Worm (Caenorhabditis elegans): ENCODE results near the gene T14B4.19.

The T14B4.19 gene

DNA sequence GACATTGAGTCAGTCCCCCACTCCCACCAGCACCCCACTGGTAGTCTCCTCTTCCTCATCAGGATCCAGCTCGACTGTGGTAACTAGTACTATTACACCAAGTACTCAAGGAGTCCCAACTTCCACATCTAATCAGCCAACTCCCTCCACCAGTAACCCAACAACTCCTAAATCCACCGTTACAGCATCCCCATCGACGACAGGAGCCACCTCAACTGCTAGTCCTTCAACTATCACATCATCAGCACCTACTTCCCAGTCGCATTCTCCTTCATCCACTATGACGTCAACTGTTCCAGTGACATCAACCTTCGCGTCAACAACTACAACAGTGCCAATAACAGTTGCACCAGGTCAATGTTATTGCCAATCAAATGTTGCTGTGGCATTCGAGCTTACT, 44.2 kb downstream of the T14B4.19 start:
- TF ChIP-seq lin-39 (tag; optimal IDR thresholded peaks at IDR 0.05) (no peak), mdl-1 (tag; optimal IDR thresholded peaks at IDR 0.05) (no peak), egl-27 (tag; optimal IDR thresholded peaks at IDR 0.05) (no peak), blmp-1 (tag; optimal IDR thresholded peaks at IDR 0.05; ENCODE audit: insufficient read depth) (no peak), nhr-237 (tag; optimal IDR thresholded peaks at IDR 0.05) (no peak), C34F6.9 (tag; optimal IDR thresholded peaks at IDR 0.05) (no peak), ama-1 (optimal IDR thresholded peaks at IDR 0.05) (no peak), elt-1 (tag; optimal IDR thresholded peaks at IDR 0.05) (no peak), mbf-1 (tag; optimal IDR thresholded peaks at IDR 0.05) (no peak), ZK546.5 (tag; optimal IDR thresholded peaks at IDR 0.05) (no peak), fos-1 (tag; optimal IDR thresholded peaks at IDR 0.05) (no peak)

DNA sequence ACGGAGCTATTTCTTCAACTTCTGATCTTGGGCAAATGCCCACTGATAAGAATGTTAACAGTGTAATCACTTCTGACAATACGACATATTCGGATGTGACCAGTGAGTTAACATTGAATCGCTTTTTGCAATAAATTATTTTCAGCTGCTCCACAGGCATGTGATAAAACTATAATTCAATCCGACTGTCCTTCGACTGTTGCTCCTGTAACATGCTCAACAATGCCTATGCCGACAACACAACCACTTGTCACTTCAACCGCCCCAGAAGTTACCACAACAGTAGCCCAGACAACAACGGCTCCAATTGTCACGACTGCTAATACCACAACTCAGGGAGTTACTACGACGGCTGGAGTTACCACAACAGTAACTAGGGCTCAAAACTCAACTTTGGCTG, 45.2 kb downstream of the T14B4.19 start:
- TF ChIP-seq peb-1 (tag; optimal IDR thresholded peaks at IDR 0.05) (no peak), nhr-12 (tag; optimal IDR thresholded peaks at IDR 0.05) (no peak), aly-2 (tag; optimal IDR thresholded peaks at IDR 0.05) (no peak), fos-1 (tag; optimal IDR thresholded peaks at IDR 0.05) (no peak), ceh-82 (tag; optimal IDR thresholded peaks at IDR 0.05) (no peak), R02D3.7 (tag; optimal IDR thresholded peaks at IDR 0.05) (no peak), sem-4 (tag; optimal IDR thresholded peaks at IDR 0.05) (no peak), mbf-1 (tag; optimal IDR thresholded peaks at IDR 0.05) (no peak), zag-1 (tag; optimal IDR thresholded peaks at IDR 0.05) (no peak), nhr-6 (tag; optimal IDR thresholded peaks at IDR 0.05) (no peak), elt-1 (tag; optimal IDR thresholded peaks at IDR 0.05) (no peak), egl-27 (tag; optimal IDR thresholded peaks at IDR 0.05) (no peak), nhr-77 (tag; optimal IDR thresholded peaks at IDR 0.05) (no peak), unc-62 (GFP tag; optimal IDR thresholded peaks at IDR 0.05) (no peak), mab-5 (tag; optimal IDR thresholded peaks at IDR 0.05) (no peak), C34F6.9 (tag; optimal IDR thresholded peaks at IDR 0.05) (no peak), lsy-2 (tag; optimal IDR thresholded peaks at IDR 0.05) (no peak)

DNA sequence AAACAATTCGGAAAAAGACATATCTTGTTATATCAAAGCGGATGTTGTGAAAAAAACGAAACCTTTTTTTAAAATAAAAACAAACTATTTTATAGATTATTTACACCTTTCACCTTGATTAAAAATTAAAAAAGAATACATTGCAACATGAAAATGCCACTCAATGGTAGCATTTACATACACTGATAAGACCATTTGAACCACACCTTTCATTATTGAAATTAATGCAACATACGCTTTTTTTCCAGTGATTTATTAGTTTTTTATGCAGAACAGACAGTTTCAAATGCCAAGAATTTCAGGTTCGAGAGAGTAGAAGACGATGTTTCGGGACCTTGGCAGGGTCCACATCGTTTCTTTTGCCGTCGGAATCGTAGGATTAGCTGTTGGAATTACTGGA, 46.1 kb downstream of the T14B4.19 start, which contains the start of gene T19D12.1:
Gene T19D12.1, plus strand, starts transcription at position 301 of the 400 bp plus-strand sequence.
- TF ChIP-seq nhr-25 (tag; optimal IDR thresholded peaks at IDR 0.05) (no peak), nhr-23 (tag; optimal IDR thresholded peaks at IDR 0.05) (no peak), C34F6.9 (tag; optimal IDR thresholded peaks at IDR 0.05) (no peak)

DNA sequence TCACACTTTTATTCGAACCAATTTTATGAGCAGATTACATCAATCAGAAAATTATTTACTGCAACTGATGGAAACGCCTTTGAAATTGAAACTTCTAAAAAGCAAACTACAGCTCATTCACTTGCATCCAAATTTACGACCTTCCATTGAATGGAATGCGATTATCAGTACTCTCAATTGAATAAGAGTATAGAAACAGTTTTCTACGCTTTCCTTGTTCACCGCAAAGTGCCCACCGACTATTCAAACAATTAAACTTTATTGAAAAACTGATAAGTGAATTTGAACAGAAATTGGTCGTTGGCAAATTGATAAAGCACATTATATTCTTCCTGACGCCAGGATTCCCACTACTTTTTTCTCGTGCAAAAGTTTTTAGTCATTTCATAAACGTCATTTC, 46.8 kb downstream of the T14B4.19 start:
- TF ChIP-seq fos-1 (tag; optimal IDR thresholded peaks at IDR 0.05) (peak; percentile 81), nhr-129 (tag; optimal IDR thresholded peaks at IDR 0.05) (no peak), sma-9 (GFP tag; optimal IDR thresholded peaks at IDR 0.05) (peak; percentile 14), sma-9 (tag; optimal IDR thresholded peaks at IDR 0.05) (no peak)

DNA sequence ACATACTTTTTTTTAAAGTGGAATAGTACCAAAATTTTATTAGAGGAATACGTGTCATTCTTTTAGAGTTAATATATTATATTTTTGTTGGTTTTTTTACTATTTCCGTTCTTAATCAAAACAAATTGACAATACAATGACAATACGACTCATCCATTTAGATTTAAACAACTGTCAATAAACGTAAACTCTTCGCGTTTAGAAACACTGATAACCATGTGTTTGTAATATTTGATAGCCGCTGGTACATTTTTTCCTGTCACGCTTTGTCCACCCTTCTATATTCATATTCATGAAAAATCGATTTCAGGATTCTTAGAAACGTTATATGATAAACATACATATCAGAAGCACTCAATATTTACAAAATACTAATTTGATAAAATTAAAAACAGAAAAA, 48.9 kb downstream of the T14B4.19 start:
- TF ChIP-seq F13H6.1 (tag; optimal IDR thresholded peaks at IDR 0.05): no peak
- peak; percentile 30 for TF ChIP-seq fos-1 (tag; optimal IDR thresholded peaks at IDR 0.05)

DNA sequence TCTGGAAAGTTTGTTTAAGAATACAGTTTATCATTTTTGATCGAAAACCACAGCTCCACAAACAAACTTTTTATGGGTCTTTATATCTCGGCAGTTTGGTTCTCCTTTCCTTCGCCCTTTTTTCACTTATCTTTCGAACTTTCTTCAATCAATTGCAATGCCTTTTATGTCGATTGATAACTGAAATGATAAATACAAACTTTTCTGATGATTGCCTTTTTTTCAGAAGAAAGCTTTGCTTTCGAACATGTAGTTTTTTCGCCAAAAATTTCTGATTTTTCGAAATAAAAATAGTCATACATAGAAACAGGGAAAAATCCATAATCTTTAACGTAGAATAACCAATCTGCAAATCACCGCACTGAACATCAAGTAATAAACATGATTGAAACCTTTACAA, 51.5 kb downstream of the T14B4.19 start, which contains the start of gene T19D12.2:
Gene T19D12.2, plus strand, starts transcription at position 125 of the 400 bp plus-strand sequence.
- TF ChIP-seq lin-39 (tag; optimal IDR thresholded peaks at IDR 0.05): no peak
- peak; percentile 82 for TF ChIP-seq fos-1 (tag; optimal IDR thresholded peaks at IDR 0.05)
